Fruit fly (Drosophila melanogaster): ENCODE measurements around the gene CG46426.

CG46426 gene

dm6 chr2L:11842291-11843187 lies at the start of gene CG46426, which contains the start of the genes CG44008, CG14933 and CG42486:
TSS of gene CG46426 (plus strand) at chr2L:11842828.
TSS of gene CG44008 (minus strand) at chr2L:11842445.
TSS of gene CG14933 (plus strand) at chr2L:11842828.
TSS of gene CG42486 (plus strand) at chr2L:11843137.
- no peak for TF ChIP-seq Ada2b (GFP tag; IDR thresholded peaks at IDR 0.05)
- no peak for TF ChIP-seq CG7786 (GFP tag; optimal IDR thresholded peaks at IDR 0.05)
- peak; percentile 61 for TF ChIP-seq Nf-YC (tag; optimal IDR thresholded peaks at IDR 0.05)
- TF ChIP-seq CG15601 (tag; optimal IDR thresholded peaks at IDR 0.05), result peak; percentile 41
- 0 out of 2 replicates have a peak, but pooled peaks have one; percentile 25 for TF ChIP-seq GATAe (GFP tag; conservative IDR thresholded peaks at IDR 0.05)
- TF ChIP-seq Trl (optimal IDR thresholded peaks at IDR 0.05), result peak in 1 of 2 experiments; percentile 19
- no peak for TF ChIP-seq Trl (GFP tag; optimal IDR thresholded peaks at IDR 0.05)
- no peak for TF ChIP-seq CG9437 (GFP tag; optimal IDR thresholded peaks at IDR 0.05)
- TF ChIP-seq CG17802 (tag; optimal IDR thresholded peaks at IDR 0.05), result no peak
- TF ChIP-seq hbn (GFP tag; IDR thresholded peaks at IDR 0.05; ENCODE audit: partially characterized antibody), result no peak
- TF ChIP-seq Elba2 (GFP tag; optimal IDR thresholded peaks at IDR 0.05), result no peak
- peak; percentile 14 for TF ChIP-seq sd (tag; optimal IDR thresholded peaks at IDR 0.05)
- TF ChIP-seq CG4404 (GFP tag; IDR thresholded peaks at IDR 0.05), result no peak
- TF ChIP-seq chinmo (GFP tag; IDR thresholded peaks at IDR 0.05; ENCODE audit: partially characterized antibody), result peak; percentile 24; the same call in 1 of the 4 replicates
- no peak for TF ChIP-seq CG5245 (GFP tag; optimal IDR thresholded peaks at IDR 0.05)
- no peak for TF ChIP-seq hth (optimal IDR thresholded peaks at IDR 0.05)
- no peak for TF ChIP-seq tll (GFP tag; optimal IDR thresholded peaks at IDR 0.05)
- peak; percentile 8 for TF ChIP-seq CG10543 (GFP tag; optimal IDR thresholded peaks at IDR 0.05)
- TF ChIP-seq grn (GFP tag; optimal IDR thresholded peaks at IDR 0.05), result peak; percentile 49
- TF ChIP-seq Blimp-1 (GFP tag; optimal IDR thresholded peaks at IDR 0.05), result no peak
- TF ChIP-seq Abd-B (GFP tag; optimal IDR thresholded peaks at IDR 0.05), result no peak
- no peak for TF ChIP-seq oc (tag; optimal IDR thresholded peaks at IDR 0.05)
- TF ChIP-seq Nf-YB (GFP tag; optimal IDR thresholded peaks at IDR 0.05), result peak; percentile 79
- TF ChIP-seq sisA (GFP tag; IDR thresholded peaks at IDR 0.05), result no peak
- peak; percentile 61 for TF ChIP-seq exex (tag; optimal IDR thresholded peaks at IDR 0.05)
- no peak for TF ChIP-seq onecut (GFP tag; IDR thresholded peaks at IDR 0.05)
- TF ChIP-seq ssp (GFP tag; IDR thresholded peaks at IDR 0.05), result no peak
- TF ChIP-seq Six4 (GFP tag; optimal IDR thresholded peaks at IDR 0.05), result no peak
- TF ChIP-seq zen2 (GFP tag; IDR thresholded peaks at IDR 0.05; ENCODE audit: partially characterized antibody), result no peak
- TF ChIP-seq eve (GFP tag; optimal IDR thresholded peaks at IDR 0.05), result peak in 1 of 2 experiments; percentile 58
- peak; percentile 43 for TF ChIP-seq Med (GFP tag)

- no peak for TF ChIP-seq Hand (GFP tag; optimal IDR thresholded peaks at IDR 0.05)
- TF ChIP-seq pros (GFP tag; optimal IDR thresholded peaks at IDR 0.05), result peak; percentile 1
- TF ChIP-seq CG16813 (GFP tag; IDR thresholded peaks at IDR 0.05; ENCODE audit: partially characterized antibody), result peak; percentile 45; the same call in 1 of the 3 replicates
- TF ChIP-seq chif (GFP tag; optimal IDR thresholded peaks at IDR 0.05), result no peak
- TF ChIP-seq BEAF-32 (GFP tag; optimal IDR thresholded peaks at IDR 0.05), result peak; percentile 36
- TF ChIP-seq insv (GFP tag; optimal IDR thresholded peaks at IDR 0.05), result peak in 1 of 2 experiments; percentile 1
- TF ChIP-seq CG2129 (GFP tag; IDR thresholded peaks at IDR 0.05; ENCODE audit: partially characterized antibody), result peak; percentile 27; the same call in 1 of the 2 replicates
- peak; percentile 76 for TF ChIP-seq zen (tag; optimal IDR thresholded peaks at IDR 0.05)
- peak; percentile 42 for TF ChIP-seq Sry-δ (GFP tag; optimal IDR thresholded peaks at IDR 0.05)
- no peak for TF ChIP-seq inv (GFP tag; IDR thresholded peaks at IDR 0.05; ENCODE audit: partially characterized antibody)
- TF ChIP-seq amos (GFP tag; IDR thresholded peaks at IDR 0.05; ENCODE audit: partially characterized antibody), result peak; percentile 40; the same call in 1 of the 2 replicates
- TF ChIP-seq stwl (tag; optimal IDR thresholded peaks at IDR 0.05), result peak; percentile 9
- TF ChIP-seq Dll (GFP tag; IDR thresholded peaks at IDR 0.05; ENCODE audit: partially characterized antibody), result peak; percentile 41; the same call in 1 of the 4 replicates
These were observed 48.6 kb upstream of the CG46426 start, which contains the start of gene CG14937 for dm6 chr2L:11793986-11794385. TSS of gene CG14937 (minus strand) at chr2L:11794086.
